Worm (Caenorhabditis elegans) whole organism, L3 larva: ENCODE results near the gene K03D3.2.

ENCODE experiments used
- pha-4 ChIP-seq: fragments of 150-350 bp; optimal IDR thresholded peaks from 2 replicates; lab custom pipeline; 2014; ENCODE audit warnings: missing biosample characterization, missing genetic modification reagents, missing genetic modification characterization
- unc-62 ChIP-seq: fragments of 150-350 bp; sonication (generic microtip); optimal IDR thresholded peaks from 4 replicates; lab custom pipeline; 2014; ENCODE audit warnings: missing biosample characterization, missing genetic modification reagents, missing genetic modification characterization

ce11 chrIV:16346514-16346913 is 18.1 kb upstream of the K03D3.2 start, which contains the start of gene C35D6.3:
- TF ChIP-seq unc-62 (GFP tag; lab: Kevin White, UChicago): no peak
- TF ChIP-seq pha-4 (tag; lab: Kevin White, UChicago): no peak
